Worm (Caenorhabditis elegans) whole organism, L3 larva: Measurements from ENCODE around the gene sre-43.
A peak's percentile ranks its signal among the peaks of the same experiment; 100 is the strongest.

Experiments used
- ZK546.5 ChIP-seq: sonication (generic microtip); optimal IDR thresholded peaks from 2 replicates; lab custom pipeline; 2017; ENCODE audit warnings: missing biosample characterization, missing genetic modification characterization
- aly-2 ChIP-seq: fragments of 150-350 bp; optimal IDR thresholded peaks from 2 replicates; lab custom pipeline; 2014; ENCODE audit warnings: missing biosample characterization, missing genetic modification characterization
- ceh-28 ChIP-seq: fragments of 150-350 bp; optimal IDR thresholded peaks from 2 replicates; lab custom pipeline; 2014; ENCODE audit warnings: missing biosample characterization, missing genetic modification reagents, missing genetic modification characterization
- ceh-9 ChIP-seq: sonication (generic microtip); optimal IDR thresholded peaks from 2 replicates; lab custom pipeline; 2018; ENCODE audit warnings: missing biosample characterization, missing genetic modification characterization
- daf-12 ChIP-seq: fragments of 150-350 bp; optimal IDR thresholded peaks from 2 replicates; lab custom pipeline; 2014; ENCODE audit warnings: missing biosample characterization, missing genetic modification reagents, missing genetic modification characterization
- egl-27 ChIP-seq: sonication (generic microtip); optimal IDR thresholded peaks from 4 replicates; lab custom pipeline; 2017; ENCODE audit warnings: missing biosample characterization, missing genetic modification reagents, missing genetic modification characterization
- elt-2 ChIP-seq: sonication (generic microtip); optimal IDR thresholded peaks from 2 replicates; lab custom pipeline; 2016; ENCODE audit warnings: missing genetic modification reagents, mild to moderate bottlenecking, missing genetic modification characterization, missing compliant biosample characterization
- elt-3 ChIP-seq, 3 experiments: fragments of 150-350 bp in 1 of 3; sonication (generic microtip) in 2 of 3; optimal IDR thresholded peaks; 2 replicates in 2 of 3; 4 replicates in 1 of 3; lab custom pipeline; 2014 to 2017; ENCODE audit warnings: missing biosample characterization in 3 of 3, missing genetic modification characterization in 3 of 3
- eor-1 ChIP-seq, 2 experiments: fragments of 150-350 bp; optimal IDR thresholded peaks; 2 replicates each; lab custom pipeline; 2014 to 2018; ENCODE audit warnings: missing biosample characterization in 2 of 2, missing genetic modification characterization in 2 of 2
- fkh-10 ChIP-seq: sonication (generic microtip); optimal IDR thresholded peaks from 2 replicates; lab custom pipeline; 2017; ENCODE audit warnings: missing biosample characterization, missing genetic modification reagents, missing genetic modification characterization
- fos-1 ChIP-seq: fragments of 150-350 bp; optimal IDR thresholded peaks from 2 replicates; lab custom pipeline; 2014; ENCODE audit warnings: missing biosample characterization, missing genetic modification characterization
- jun-1 ChIP-seq: fragments of 150-350 bp; optimal IDR thresholded peaks from 2 replicates; lab custom pipeline; 2014; ENCODE audit warnings: missing biosample characterization, missing genetic modification reagents, missing genetic modification characterization
- lin-15B ChIP-seq: fragments of 150-350 bp; optimal IDR thresholded peaks from 2 replicates; lab custom pipeline; 2014; ENCODE audit warnings: missing biosample characterization, missing genetic modification characterization
- lin-39 ChIP-seq: fragments of 150-350 bp; optimal IDR thresholded peaks from 2 replicates; lab custom pipeline; 2018; ENCODE audit warnings: missing biosample characterization, missing genetic modification reagents, missing genetic modification characterization
- mdl-1 ChIP-seq: fragments of 150-350 bp; optimal IDR thresholded peaks from 2 replicates; lab custom pipeline; 2014; ENCODE audit warnings: missing biosample characterization, missing genetic modification characterization
- mml-1 ChIP-seq: fragments of 150-350 bp; sonication (generic microtip); optimal IDR thresholded peaks from 3 replicates; lab custom pipeline; 2014; ENCODE audit warnings: missing biosample characterization, missing genetic modification characterization
- nhr-11 ChIP-seq: fragments of 150-350 bp; optimal IDR thresholded peaks from 2 replicates; lab custom pipeline; 2014; ENCODE audit warnings: missing biosample characterization, missing genetic modification characterization
- nhr-12 ChIP-seq: fragments of 150-350 bp; optimal IDR thresholded peaks from 2 replicates; lab custom pipeline; 2014; ENCODE audit warnings: missing biosample characterization, missing genetic modification characterization
- nhr-23 ChIP-seq: fragments of 150-350 bp; optimal IDR thresholded peaks from 2 replicates; lab custom pipeline; 2014; ENCODE audit warnings: missing biosample characterization, missing genetic modification reagents, missing genetic modification characterization
- nhr-237 ChIP-seq: fragments of 150-350 bp; optimal IDR thresholded peaks from 2 replicates; lab custom pipeline; 2014; ENCODE audit warnings: missing biosample characterization, missing genetic modification characterization
- nhr-25 ChIP-seq: sonication (generic microtip); optimal IDR thresholded peaks from 2 replicates; lab custom pipeline; 2017; ENCODE audit warnings: missing biosample characterization, missing genetic modification characterization
- nhr-28 ChIP-seq: fragments of 150-350 bp; optimal IDR thresholded peaks from 2 replicates; lab custom pipeline; 2014; ENCODE audit warnings: missing biosample characterization, missing genetic modification characterization
- nhr-43 ChIP-seq: sonication (generic microtip); optimal IDR thresholded peaks from 2 replicates; lab custom pipeline; 2016; ENCODE audit warnings: mild to moderate bottlenecking, missing genetic modification characterization, missing compliant biosample characterization; ENCODE audit not compliant: poor library complexity, severe bottlenecking
- nhr-67 ChIP-seq: fragments of 150-350 bp; optimal IDR thresholded peaks from 2 replicates; lab custom pipeline; 2014; ENCODE audit warnings: missing biosample characterization, missing genetic modification characterization
- nhr-76 ChIP-seq: fragments of 150-350 bp; sonication (generic microtip); optimal IDR thresholded peaks from 5 replicates; lab custom pipeline; 2014; ENCODE audit warnings: missing biosample characterization, missing genetic modification characterization
- pqm-1 ChIP-seq: fragments of 150-350 bp; optimal IDR thresholded peaks from 2 replicates; lab custom pipeline; 2017; ENCODE audit warnings: missing biosample characterization, missing genetic modification characterization, inconsistent platforms
- sea-2 ChIP-seq: fragments of 150-350 bp; sonication (generic microtip); optimal IDR thresholded peaks from 4 replicates; lab custom pipeline; 2014; ENCODE audit warnings: missing biosample characterization, missing genetic modification reagents, missing genetic modification characterization
- tbx-2 ChIP-seq: sonication (generic microtip); optimal IDR thresholded peaks from 2 replicates; lab custom pipeline; 2016; ENCODE audit warnings: mild to moderate bottlenecking, missing genetic modification characterization, missing compliant biosample characterization
- unc-39 ChIP-seq: sonication (generic microtip); optimal IDR thresholded peaks from 4 replicates; lab custom pipeline; 2017; ENCODE audit warnings: missing biosample characterization, missing genetic modification characterization
- unc-62 ChIP-seq: fragments of 150-350 bp; sonication (generic microtip); optimal IDR thresholded peaks from 4 replicates; lab custom pipeline; 2014; ENCODE audit warnings: missing biosample characterization, missing genetic modification reagents, missing genetic modification characterization
- ztf-4 ChIP-seq: fragments of 150-350 bp; optimal IDR thresholded peaks from 2 replicates; lab custom pipeline; 2014; ENCODE audit warnings: missing biosample characterization, missing genetic modification characterization

The sre-43 gene

ce11 chrII:13949290-13949689 is 19.6 kb downstream of the sre-43 start, which contains the start of gene sre-44:
Gene sre-44, plus strand, starts transcription at chrII:13949590.
- TF ChIP-seq elt-2 (tag; lab: Kevin White, UChicago) (peak; percentile 49), sea-2 (GFP tag; lab: Kevin White, UChicago) (no peak)

ce11 chrII:13945527-13945926 is 23.4 kb downstream of the sre-43 start:
- no peak for TF ChIP-seq fkh-10 (GFP tag; lab: Kevin White, UChicago)
- no peak for TF ChIP-seq mdl-1 (tag; lab: Kevin White, UChicago)
- TF ChIP-seq egl-27 (tag; lab: Kevin White, UChicago): no peak
- peak; percentile 53 for TF ChIP-seq elt-2 (tag; lab: Kevin White, UChicago)
- TF ChIP-seq eor-1 (tag; optimal IDR thresholded peaks at IDR 0.05; lab: Kevin White, UChicago): no peak

ce11 chrII:13939531-13939930 is 29.3 kb downstream of the sre-43 start, which contains the start of gene W07G1.1:
Gene W07G1.1, minus strand, starts transcription at chrII:13939631.
- TF ChIP-seq unc-39 (tag; lab: Kevin White, UChicago): no peak
- no peak for TF ChIP-seq egl-27 (tag; lab: Kevin White, UChicago)
- no peak for TF ChIP-seq pqm-1
- TF ChIP-seq jun-1 (tag; lab: Kevin White, UChicago): no peak
- TF ChIP-seq fkh-10 (GFP tag; lab: Kevin White, UChicago): no peak
- TF ChIP-seq nhr-67 (tag; lab: Kevin White, UChicago): no peak
- no peak for TF ChIP-seq mml-1
- no peak for TF ChIP-seq aly-2
- TF ChIP-seq ZK546.5 (tag; lab: Kevin White, UChicago): no peak
- no peak for TF ChIP-seq nhr-43 (tag; lab: Kevin White, UChicago)
- TF ChIP-seq tbx-2: no peak
- no peak for TF ChIP-seq sea-2 (GFP tag; lab: Kevin White, UChicago)
- TF ChIP-seq lin-39: no peak
- TF ChIP-seq lin-15B (tag; lab: Kevin White, UChicago): no peak
- TF ChIP-seq elt-3 (tag; optimal IDR thresholded peaks at IDR 0.05; lab: Kevin White, UChicago): no peak
- no peak for TF ChIP-seq nhr-25 (tag; lab: Kevin White, UChicago)
- no peak for TF ChIP-seq nhr-76
- TF ChIP-seq unc-62 (GFP tag; lab: Kevin White, UChicago): no peak

- TF ChIP-seq nhr-237 (tag; lab: Kevin White, UChicago): no peak
- no peak for TF ChIP-seq unc-62 (GFP tag; lab: Kevin White, UChicago)
- no peak for TF ChIP-seq fos-1 (tag; lab: Kevin White, UChicago)
- peak; percentile 24 for TF ChIP-seq ceh-28
Observed at ce11 chrII:13938290-13938689, 30.6 kb downstream of the sre-43 start.

- TF ChIP-seq ztf-4 (tag; lab: Kevin White, UChicago) (no peak), fos-1 (tag; lab: Kevin White, UChicago) (no peak), sea-2 (GFP tag; lab: Kevin White, UChicago) (no peak), nhr-25 (tag; lab: Kevin White, UChicago) (no peak), nhr-67 (tag; lab: Kevin White, UChicago) (no peak), ceh-9 (tag; lab: Kevin White, UChicago) (no peak), daf-12 (tag; lab: Kevin White, UChicago) (no peak), nhr-76 (no peak)
Observed at ce11 chrII:13935907-13936306, 33.0 kb downstream of the sre-43 start.

- TF ChIP-seq nhr-43 (tag; lab: Kevin White, UChicago) (no peak), nhr-12 (tag; lab: Kevin White, UChicago) (no peak), ZK546.5 (tag; lab: Kevin White, UChicago) (no peak), aly-2 (no peak)
- TF ChIP-seq, all 47 proteins: peak for 0
Observed at ce11 chrII:13933534-13933933, 35.3 kb downstream of the sre-43 start.

ce11 chrII:13931944-13932343 is 36.9 kb downstream of the sre-43 start, which contains the start of gene hot-3:
Gene hot-3, minus strand, starts transcription at chrII:13932044.
- TF ChIP-seq nhr-237 (tag; lab: Kevin White, UChicago) (no peak), nhr-23 (tag; lab: Kevin White, UChicago) (no peak), nhr-67 (tag; lab: Kevin White, UChicago) (no peak), nhr-11 (tag; lab: Kevin White, UChicago) (no peak), nhr-28 (tag; lab: Kevin White, UChicago) (no peak), mdl-1 (tag; lab: Kevin White, UChicago) (no peak)
- TF ChIP-seq, all 47 proteins: peak for 0
